Fruit fly (Drosophila melanogaster) whole organism, adult: ENCODE data around the gene Lrch.

Source experiments
- CG14711 ChIP-seq: fragments of 200-800 bp; sonication (Bioruptor generic); optimal IDR thresholded peaks from 2 replicates; lab custom pipeline; 2018; ENCODE audit warnings: missing biosample characterization, mild to moderate bottlenecking, missing genetic modification characterization, moderate library complexity
- CG1620 ChIP-seq: fragments of 200-800 bp; sonication (Bioruptor generic); optimal IDR thresholded peaks from 2 replicates; lab custom pipeline; 2016; ENCODE audit warnings: missing biosample characterization, missing genetic modification characterization
- Crg-1 ChIP-seq: fragments of 200-800 bp; sonication (Bioruptor generic); optimal IDR thresholded peaks from 2 replicates; lab custom pipeline; 2016; ENCODE audit warnings: missing biosample characterization, missing genetic modification characterization
- Hr96 ChIP-seq: fragments of 200-800 bp; sonication (Bioruptor generic); optimal IDR thresholded peaks from 2 replicates; lab custom pipeline; 2016; ENCODE audit warnings: missing biosample characterization, missing genetic modification characterization
- cnc ChIP-seq, 2 experiments: fragments of >200 bp; optimal IDR thresholded peaks; 2 replicates each; lab custom pipeline; 2017
- pad ChIP-seq: fragments of 200-800 bp; sonication (Bioruptor generic); optimal IDR thresholded peaks from 3 replicates; lab custom pipeline; 2017; ENCODE audit warnings: missing biosample characterization, missing genetic modification characterization, mild to moderate bottlenecking, moderate library complexity, missing genetic modification reagents

dm6 chr2L:17382318-17382717 lies 1.6 kb downstream of the Lrch start:
- TF ChIP-seq Crg-1 = no peak
- TF ChIP-seq cnc (optimal IDR thresholded peaks at IDR 0.05; lab: Kevin White, UChicago) = no peak
- TF ChIP-seq CG14711 = no peak
- TF ChIP-seq CG1620 = no peak
- no peak for TF ChIP-seq Hr96
- TF ChIP-seq pad (GFP tag; lab: Kevin White, UChicago) = no peak
